Fruit fly (Drosophila melanogaster) whole organism, embryonic: Measurements from ENCODE around the gene CCHa1.

ENCODE experiments used
- Atf-2 ChIP-seq: fragments of 200-800 bp; sonication (Bioruptor generic); optimal IDR thresholded peaks from 2 replicates; lab custom pipeline; 2016; ENCODE audit warnings: missing biosample characterization, missing genetic modification characterization
- Bteb2 ChIP-seq: fragments of 200-800 bp; sonication (Bioruptor generic); optimal IDR thresholded peaks from 2 replicates; lab custom pipeline; 2016; ENCODE audit warnings: missing biosample characterization, missing genetic modification characterization
- CG10209 ChIP-seq: fragments of 200-800 bp; sonication (Bioruptor generic); optimal IDR thresholded peaks from 3 replicates; lab custom pipeline; 2017; ENCODE audit warnings: missing biosample characterization, mild to moderate bottlenecking, missing genetic modification characterization, missing genetic modification reagents
- CG10274 ChIP-seq: fragments of 200-800 bp; sonication (Bioruptor generic); optimal IDR thresholded peaks from 3 replicates; lab custom pipeline; 2017; ENCODE audit warnings: missing biosample characterization, mild to moderate bottlenecking, missing genetic modification characterization
- CG1233 ChIP-seq: fragments of 200-800 bp; sonication (Bioruptor generic); optimal IDR thresholded peaks from 4 replicates; lab custom pipeline; 2018; ENCODE audit warnings: missing biosample characterization, mild to moderate bottlenecking, missing genetic modification characterization
- CG12391 ChIP-seq: fragments of 200-800 bp; sonication (Bioruptor generic); optimal IDR thresholded peaks from 3 replicates; lab custom pipeline; 2018; ENCODE audit warnings: missing biosample characterization, mild to moderate bottlenecking, missing genetic modification characterization, moderate library complexity
- CG12659 ChIP-seq: fragments of 200-800 bp; sonication (Bioruptor generic); optimal IDR thresholded peaks from 3 replicates; lab custom pipeline; 2017; ENCODE audit warnings: mild to moderate bottlenecking, missing biosample characterization, missing genetic modification reagents, missing genetic modification characterization
- CG15269 ChIP-seq: fragments of 200-800 bp; sonication (Bioruptor generic); optimal IDR thresholded peaks from 2 replicates; lab custom pipeline; 2018; ENCODE audit warnings: missing biosample characterization, mild to moderate bottlenecking, missing genetic modification characterization, moderate library complexity
- CG15514 ChIP-seq: fragments of 200-800 bp; sonication (Bioruptor generic); optimal IDR thresholded peaks from 3 replicates; lab custom pipeline; 2017; ENCODE audit warnings: missing biosample characterization, missing genetic modification characterization, mild to moderate bottlenecking, moderate library complexity, missing genetic modification reagents
- CG16779 ChIP-seq: fragments of 200-800 bp; sonication (Bioruptor generic); IDR thresholded peaks from 2 replicates; pipeline ENCODE4 v1.3.6; 2022; ENCODE audit warnings: missing biosample characterization, missing genetic modification characterization
- CG16813 ChIP-seq: fragments of 200-800 bp; sonication (Bioruptor generic); IDR thresholded peaks from 3 replicates; pipeline ENCODE4 v1.3.6; 2022; ENCODE audit warnings: missing biosample characterization, missing genetic modification characterization; ENCODE audit not compliant: partially characterized antibody
- CG17361 ChIP-seq: fragments of 200-800 bp; sonication (Bioruptor generic); IDR thresholded peaks from 3 replicates; pipeline ENCODE4 v1.3.6; 2022; ENCODE audit warnings: missing biosample characterization, missing genetic modification characterization
- CG1832 ChIP-seq: fragments of 200-800 bp; sonication (Bioruptor generic); optimal IDR thresholded peaks from 2 replicates; lab custom pipeline; 2017; ENCODE audit warnings: missing biosample characterization, mild to moderate bottlenecking, missing genetic modification characterization, inconsistent platforms
- CG2202 ChIP-seq: fragments of 200-800 bp; sonication (Bioruptor generic); optimal IDR thresholded peaks from 2 replicates; lab custom pipeline; 2018; ENCODE audit warnings: missing biosample characterization, mild to moderate bottlenecking, missing genetic modification characterization
- CG30403 ChIP-seq: fragments of 200-800 bp; sonication (Bioruptor generic); optimal IDR thresholded peaks from 3 replicates; lab custom pipeline; 2016; ENCODE audit warnings: missing biosample characterization, missing genetic modification characterization
- CG3281 ChIP-seq: fragments of 200-800 bp; sonication (Bioruptor generic); optimal IDR thresholded peaks from 3 replicates; lab custom pipeline; 2017; ENCODE audit warnings: missing biosample characterization, mild to moderate bottlenecking, missing genetic modification characterization
- CG3838 ChIP-seq: fragments of 200-800 bp; sonication (Bioruptor generic); optimal IDR thresholded peaks from 3 replicates; lab custom pipeline; 2016; ENCODE audit warnings: missing biosample characterization, missing genetic modification characterization
- CG8765 ChIP-seq: fragments of 200-800 bp; sonication (Bioruptor generic); IDR thresholded peaks from 2 replicates; pipeline ENCODE4 v1.3.6; 2022; ENCODE audit warnings: missing biosample characterization, missing genetic modification characterization
- CG9727 ChIP-seq: fragments of 200-800 bp; sonication (Bioruptor generic); optimal IDR thresholded peaks from 3 replicates; lab custom pipeline; 2017; ENCODE audit warnings: missing biosample characterization, mild to moderate bottlenecking, missing genetic modification characterization
- CoRest ChIP-seq: fragments of 200-800 bp; sonication (Bioruptor generic); optimal IDR thresholded peaks from 3 replicates; lab custom pipeline; 2018; ENCODE audit warnings: missing biosample characterization, mild to moderate bottlenecking, missing genetic modification characterization, moderate library complexity
- Dref ChIP-seq: fragments of 200-800 bp; sonication (Bioruptor generic); IDR thresholded peaks from 2 replicates; pipeline ENCODE4 v1.3.6; 2022; ENCODE audit warnings: missing biosample characterization, missing genetic modification characterization
- Drgx ChIP-seq: fragments of 200-800 bp; sonication (Bioruptor generic); IDR thresholded peaks from 2 replicates; pipeline ENCODE4 v1.3.6; 2022; ENCODE audit warnings: missing biosample characterization, missing genetic modification characterization
- Eip74EF ChIP-seq, 2 experiments: fragments of 200-800 bp in 1 of 2; fragments of >200 bp in 1 of 2; sonication (Bioruptor generic) in 1 of 2; optimal IDR thresholded peaks; 2 replicates each; lab custom pipeline; 2017 to 2019; ENCODE audit warnings: missing biosample characterization in 2 of 2, missing genetic modification characterization in 2 of 2, mild to moderate bottlenecking in 1 of 2, moderate library complexity in 1 of 2
- Elba2 ChIP-seq: fragments of 200-800 bp; sonication (Bioruptor generic); optimal IDR thresholded peaks from 3 replicates; lab custom pipeline; 2016; ENCODE audit warnings: missing biosample characterization, missing genetic modification characterization
- HmgD ChIP-seq: fragments of 200-800 bp; sonication (Bioruptor generic); optimal IDR thresholded peaks from 3 replicates; lab custom pipeline; 2016; ENCODE audit warnings: missing biosample characterization, missing genetic modification characterization
- Hr39 ChIP-seq: fragments of >200 bp; optimal IDR thresholded peaks from 2 replicates; lab custom pipeline; 2017
- MTF-1 ChIP-seq: fragments of 200-800 bp; sonication (Bioruptor generic); optimal IDR thresholded peaks from 2 replicates; lab custom pipeline; 2018; ENCODE audit warnings: missing biosample characterization, mild to moderate bottlenecking, missing genetic modification characterization, borderline replicate concordance
- Med ChIP-seq: fragments of 200-800 bp; sonication (Bioruptor generic); peaks from one replicate; lab custom pipeline; 2016; ENCODE audit warnings: missing biosample characterization, missing genetic modification characterization, mild to moderate bottlenecking, inconsistent platforms, moderate library complexity
- PHDP ChIP-seq: fragments of 200-800 bp; sonication (Bioruptor generic); optimal IDR thresholded peaks from 3 replicates; lab custom pipeline; 2018; ENCODE audit warnings: missing biosample characterization, mild to moderate bottlenecking, missing genetic modification characterization, moderate library complexity
- Rfx ChIP-seq: fragments of 200-800 bp; sonication (Bioruptor generic); IDR thresholded peaks from 2 replicates; pipeline ENCODE4 v1.3.6; 2022; ENCODE audit warnings: missing biosample characterization, missing genetic modification characterization
- Sox100B ChIP-seq: fragments of 200-800 bp; sonication (Bioruptor generic); optimal IDR thresholded peaks from 3 replicates; lab custom pipeline; 2018; ENCODE audit warnings: missing biosample characterization, mild to moderate bottlenecking, missing genetic modification characterization
- Sry-β ChIP-seq: fragments of 200-800 bp; sonication (Bioruptor generic); optimal IDR thresholded peaks from 2 replicates; lab custom pipeline; 2018; ENCODE audit warnings: missing biosample characterization, mild to moderate bottlenecking, missing genetic modification characterization, moderate library complexity
- Trl ChIP-seq, 3 experiments: fragments of >200 bp in 2 of 3; fragments of 200-800 bp in 1 of 3; sonication (Bioruptor generic) in 1 of 3; optimal IDR thresholded peaks; 2 replicates in 1 of 3; 3 replicates in 2 of 3; lab custom pipeline; 2016 to 2017; ENCODE audit warnings: missing biosample characterization in 1 of 3, missing genetic modification characterization in 1 of 3
- az2 ChIP-seq: fragments of 200-800 bp; sonication (Bioruptor generic); optimal IDR thresholded peaks from 3 replicates; lab custom pipeline; 2016; ENCODE audit warnings: missing biosample characterization, missing genetic modification characterization
- ci ChIP-seq: fragments of 200-800 bp; sonication (Bioruptor generic); IDR thresholded peaks from 3 replicates; pipeline ENCODE4 v1.3.6; 2022; ENCODE audit warnings: missing biosample characterization, missing genetic modification characterization
- crol ChIP-seq: fragments of 200-800 bp; sonication (Bioruptor generic); IDR thresholded peaks from 2 replicates; pipeline ENCODE4 v1.3.6; 2022; ENCODE audit warnings: missing biosample characterization, missing genetic modification characterization
- fd3F ChIP-seq: fragments of 200-800 bp; sonication (Bioruptor generic); optimal IDR thresholded peaks from 2 replicates; lab custom pipeline; 2018; ENCODE audit warnings: missing biosample characterization, mild to moderate bottlenecking, missing genetic modification characterization, moderate library complexity
- grau ChIP-seq: fragments of 200-800 bp; optimal IDR thresholded peaks from 3 replicates; lab custom pipeline; 2019; ENCODE audit warnings: missing biosample characterization, mild to moderate bottlenecking, missing genetic modification characterization, moderate library complexity
- grn ChIP-seq: fragments of 200-800 bp; sonication (Bioruptor generic); optimal IDR thresholded peaks from 3 replicates; lab custom pipeline; 2017; ENCODE audit warnings: missing biosample characterization, missing genetic modification characterization
- gsb-n ChIP-seq: fragments of 200-800 bp; sonication (Bioruptor generic); optimal IDR thresholded peaks from 3 replicates; lab custom pipeline; 2018; ENCODE audit warnings: missing biosample characterization, mild to moderate bottlenecking, missing genetic modification characterization
- hb ChIP-seq: fragments of 200-800 bp; sonication (Bioruptor generic); IDR thresholded peaks from 3 replicates; pipeline ENCODE4 v1.3.6; 2022; ENCODE audit warnings: missing biosample characterization, missing genetic modification characterization; ENCODE audit not compliant: partially characterized antibody
- hbn ChIP-seq: fragments of 200-800 bp; sonication (Bioruptor generic); IDR thresholded peaks from 2 replicates; pipeline ENCODE4 v1.3.6; 2022; ENCODE audit warnings: missing biosample characterization, missing genetic modification characterization; ENCODE audit not compliant: partially characterized antibody
- kay ChIP-seq: fragments of 200-800 bp; sonication (Bioruptor generic); optimal IDR thresholded peaks from 2 replicates; lab custom pipeline; 2016; ENCODE audit warnings: missing biosample characterization, missing genetic modification characterization
- maf-S ChIP-seq: fragments of 200-800 bp; sonication (Bioruptor generic); optimal IDR thresholded peaks from 2 replicates; lab custom pipeline; 2016; ENCODE audit warnings: missing biosample characterization, missing genetic modification characterization
- oc ChIP-seq: fragments of 200-800 bp; sonication (Bioruptor generic); optimal IDR thresholded peaks from 2 replicates; lab custom pipeline; 2018; ENCODE audit warnings: missing biosample characterization, mild to moderate bottlenecking, missing genetic modification characterization, moderate library complexity
- pb ChIP-seq: fragments of 200-800 bp; sonication (Bioruptor generic); optimal IDR thresholded peaks from 3 replicates; lab custom pipeline; 2016; ENCODE audit warnings: missing biosample characterization, missing genetic modification characterization
- slbo ChIP-seq: fragments of 200-800 bp; sonication (Bioruptor generic); IDR thresholded peaks from 2 replicates; pipeline ENCODE4 v1.3.6; 2022; ENCODE audit warnings: missing biosample characterization, missing genetic modification characterization
- slp2 ChIP-seq: fragments of 200-800 bp; sonication (Bioruptor generic); optimal IDR thresholded peaks from 2 replicates; lab custom pipeline; 2016; ENCODE audit warnings: missing biosample characterization, missing genetic modification characterization
- unc-4 ChIP-seq: fragments of 200-800 bp; sonication (Bioruptor generic); IDR thresholded peaks from 2 replicates; pipeline ENCODE4 v1.3.6; 2022; ENCODE audit warnings: missing biosample characterization, missing genetic modification characterization; ENCODE audit not compliant: partially characterized antibody

Gene CCHa1

dm6 chr3R:14098527-14099109 is 2.0 kb upstream of the CCHa1 start (continued):
- peak; percentile 25 for TF ChIP-seq HmgD (GFP tag; lab: Kevin White, UChicago)
- TF ChIP-seq oc (tag; lab: Kevin White, UChicago), result no peak
- 0 out of 3 replicates have a peak, but pooled peaks have one; percentile 7 for TF ChIP-seq CG16813 (GFP tag; lab: Robert Waterston, UW)
- TF ChIP-seq Dref (GFP tag; lab: Robert Waterston, UW), result no peak
- TF ChIP-seq hb (GFP tag; lab: Robert Waterston, UW), result no peak
- TF ChIP-seq CG10209, result no peak
- TF ChIP-seq MTF-1 (GFP tag; lab: Kevin White, UChicago), result peak; percentile 21
- peak; percentile 24; the same call in 1 of the 2 replicates for TF ChIP-seq slbo (GFP tag; lab: Robert Waterston, UW)
- TF ChIP-seq slp2, result peak; percentile 9
- TF ChIP-seq Drgx, result peak; percentile 32; the same call in 1 of the 2 replicates
- TF ChIP-seq hbn (GFP tag; lab: Robert Waterston, UW), result no peak
- TF ChIP-seq CG3838 (GFP tag; lab: Kevin White, UChicago), result no peak
- TF ChIP-seq CoRest (tag; lab: Kevin White, UChicago), result peak; percentile 32
- TF ChIP-seq CG17361, result 0 out of 3 replicates have a peak, but pooled peaks have one; percentile 7
- TF ChIP-seq CG10274, result no peak
- TF ChIP-seq Sox100B (GFP tag; lab: Kevin White, UChicago), result peak; percentile 18
- no peak for TF ChIP-seq CG9727
- no peak for TF ChIP-seq az2 (GFP tag; lab: Kevin White, UChicago)
- TF ChIP-seq Bteb2 (GFP tag; lab: Kevin White, UChicago), result no peak
- no peak for TF ChIP-seq CG1233 (GFP tag; lab: Kevin White, UChicago)
- TF ChIP-seq crol (GFP tag; lab: Robert Waterston, UW), result peak; percentile 86
- TF ChIP-seq ci (GFP tag; lab: Robert Waterston, UW), result peak; percentile 60; the same call in 2 of the 3 replicates
- TF ChIP-seq Hr39 (lab: Kevin White, UChicago), result no peak
- no peak for TF ChIP-seq Elba2 (GFP tag; lab: Kevin White, UChicago)
- TF ChIP-seq pb (GFP tag; lab: Kevin White, UChicago), result peak; percentile 14
- TF ChIP-seq Trl (optimal IDR thresholded peaks at IDR 0.05; lab: Kevin White, UChicago), result peak in 1 of 2 experiments; percentile 25
- no peak for TF ChIP-seq Trl (GFP tag; optimal IDR thresholded peaks at IDR 0.05; lab: Kevin White, UChicago)
- TF ChIP-seq Med, result peak; percentile 68
- peak; percentile 16 for TF ChIP-seq CG12659
- TF ChIP-seq grn, result no peak
- no peak for TF ChIP-seq CG1832
- no peak for TF ChIP-seq unc-4 (GFP tag; lab: Robert Waterston, UW)
- TF ChIP-seq fd3F (GFP tag; lab: Kevin White, UChicago), result no peak
- peak; percentile 28 for TF ChIP-seq grau (tag; lab: Kevin White, UChicago)
- TF ChIP-seq CG30403 (GFP tag; lab: Kevin White, UChicago), result peak; percentile 17
- TF ChIP-seq Eip74EF (GFP tag; optimal IDR thresholded peaks at IDR 0.05; lab: Kevin White, UChicago), result no peak
- TF ChIP-seq maf-S (GFP tag; lab: Kevin White, UChicago), result no peak
- TF ChIP-seq CG16779 (GFP tag; lab: Robert Waterston, UW), result no peak
- peak; percentile 14 for TF ChIP-seq CG12391 (tag; lab: Kevin White, UChicago)
- peak; percentile 8 for TF ChIP-seq PHDP (tag; lab: Kevin White, UChicago)
- TF ChIP-seq CG15514 (GFP tag; lab: Kevin White, UChicago), result no peak
- TF ChIP-seq CG2202 (tag; lab: Kevin White, UChicago), result no peak
- TF ChIP-seq kay, result no peak
- TF ChIP-seq CG15269 (tag; lab: Kevin White, UChicago), result peak; percentile 0
- peak; percentile 23 for TF ChIP-seq CG3281 (GFP tag; lab: Kevin White, UChicago)
- TF ChIP-seq Atf-2, result peak; percentile 10
- TF ChIP-seq CG8765 (GFP tag; lab: Robert Waterston, UW), result no peak
- TF ChIP-seq Rfx (GFP tag; lab: Robert Waterston, UW), result peak; percentile 42
- TF ChIP-seq gsb-n (tag; lab: Kevin White, UChicago), result no peak
- no peak for TF ChIP-seq Sry-β (GFP tag; lab: Kevin White, UChicago)
